Worm (Caenorhabditis elegans): ENCODE results near the gene phf-30.

The phf-30 gene

ce11 chrV:8495965-8496364, 27.1 kb downstream of the phf-30 start (continued):
- TF ChIP-seq ces-1 (GFP tag; optimal IDR thresholded peaks at IDR 0.05) (no peak), nhr-42 (GFP tag; IDR thresholded peaks at IDR 0.05) (peak; percentile 61; the same call in 1 of the 2 replicates), ctbp-1 (GFP tag; IDR thresholded peaks at IDR 0.05) (peak; percentile 72)

ce11 chrV:8499407-8499806, 30.6 kb downstream of the phf-30 start:
- 0 out of 2 replicates have a peak, but pooled peaks have one; percentile 39 for TF ChIP-seq T26A8.4 (GFP tag; IDR thresholded peaks at IDR 0.05)
- TF ChIP-seq F44E2.7 (GFP tag; IDR thresholded peaks at IDR 0.05), result peak; percentile 49; the same call in 1 of the 2 replicates
- TF ChIP-seq ceh-20 (GFP tag; IDR thresholded peaks at IDR 0.05), result peak; percentile 45; the same call in 1 of the 2 replicates
- no peak for TF ChIP-seq daf-12 (tag; optimal IDR thresholded peaks at IDR 0.05)
- TF ChIP-seq lin-15B (tag; optimal IDR thresholded peaks at IDR 0.05), result no peak
- no peak for TF ChIP-seq D1046.2 (GFP tag; IDR thresholded peaks at IDR 0.05)
- no peak for TF ChIP-seq skn-1 (tag; optimal IDR thresholded peaks at IDR 0.05)
- no peak for TF ChIP-seq ztf-7 (tag; optimal IDR thresholded peaks at IDR 0.05)
- TF ChIP-seq nhr-25 (tag; optimal IDR thresholded peaks at IDR 0.05; ENCODE audit: borderline replicate concordance, insufficient read depth), result no peak
- TF ChIP-seq ceh-32 (tag; optimal IDR thresholded peaks at IDR 0.05; ENCODE audit: poor library complexity), result no peak
- no peak for TF ChIP-seq mep-1 (tag; optimal IDR thresholded peaks at IDR 0.05)
- TF ChIP-seq ztf-11 (tag; optimal IDR thresholded peaks at IDR 0.05), result no peak
- no peak for TF ChIP-seq nhr-237 (tag; optimal IDR thresholded peaks at IDR 0.05)
- no peak for TF ChIP-seq F10B5.3 (tag; optimal IDR thresholded peaks at IDR 0.05)
- TF ChIP-seq F26F4.8 (GFP tag; conservative IDR thresholded peaks at IDR 0.05), result peak; percentile 60; the same call in 1 of the 2 replicates
- TF ChIP-seq vab-7 (GFP tag; IDR thresholded peaks at IDR 0.05), result peak; percentile 42; the same call in 1 of the 2 replicates
- TF ChIP-seq Y48G9A.11 (GFP tag; IDR thresholded peaks at IDR 0.05), result 0 out of 2 replicates have a peak, but pooled peaks have one; percentile 40
- TF ChIP-seq hlh-11 (tag; optimal IDR thresholded peaks at IDR 0.05), result no peak
- TF ChIP-seq arid-1 (GFP tag; conservative IDR thresholded peaks at IDR 0.05), result peak; percentile 47; the same call in 1 of the 2 replicates
- TF ChIP-seq lim-7 (GFP tag; IDR thresholded peaks at IDR 0.05), result peak; percentile 91
- 0 out of 2 replicates have a peak, but pooled peaks have one; percentile 27 for TF ChIP-seq daf-8 (GFP tag; IDR thresholded peaks at IDR 0.05)
- TF ChIP-seq aha-1 (tag), result no peak
- TF ChIP-seq dmd-8 (GFP tag; IDR thresholded peaks at IDR 0.05), result peak; percentile 92
- peak; percentile 52; the same call in 1 of the 2 replicates for TF ChIP-seq egl-43 (GFP tag; IDR thresholded peaks at IDR 0.05)
- TF ChIP-seq nhr-10 (tag; optimal IDR thresholded peaks at IDR 0.05), result no peak
- peak in 1 of 2 experiments; percentile 8 for TF ChIP-seq daf-16 (GFP tag; optimal IDR thresholded peaks at IDR 0.05)
- TF ChIP-seq daf-16 (tag; optimal IDR thresholded peaks at IDR 0.05), result no peak
- TF ChIP-seq nhr-76 (tag; optimal IDR thresholded peaks at IDR 0.05), result no peak
- TF ChIP-seq spr-3 (GFP tag; optimal IDR thresholded peaks at IDR 0.05), result no peak
- TF ChIP-seq cey-2 (tag; optimal IDR thresholded peaks at IDR 0.05; ENCODE audit: borderline replicate concordance, insufficient read depth), result no peak
- TF ChIP-seq nhr-77 (tag; optimal IDR thresholded peaks at IDR 0.05), result no peak
- TF ChIP-seq snpc-1.2 (GFP tag; IDR thresholded peaks at IDR 0.05), result peak; percentile 52; the same call in 1 of the 2 replicates
- TF ChIP-seq duxl-1 (tag; optimal IDR thresholded peaks at IDR 0.05; ENCODE audit: poor library complexity), result peak; percentile 27
- no peak for TF ChIP-seq Y5F2A.4 (GFP tag; optimal IDR thresholded peaks at IDR 0.05)
- no peak for TF ChIP-seq F37D6.2 (tag; optimal IDR thresholded peaks at IDR 0.05)
- TF ChIP-seq mes-2 (tag; optimal IDR thresholded peaks at IDR 0.05; ENCODE audit: poor library complexity, severe bottlenecking), result no peak
- TF ChIP-seq aly-2 (tag; optimal IDR thresholded peaks at IDR 0.05), result no peak
- 0 out of 2 replicates have a peak, but pooled peaks have one; percentile 44 for TF ChIP-seq ceh-44 (GFP tag; IDR thresholded peaks at IDR 0.05)
- TF ChIP-seq mxl-3 (GFP tag; optimal IDR thresholded peaks at IDR 0.05), result no peak
- no peak for TF ChIP-seq zip-2 (tag; optimal IDR thresholded peaks at IDR 0.05)
- no peak for TF ChIP-seq zfp-3 (GFP tag; conservative IDR thresholded peaks at IDR 0.05)
- no peak for TF ChIP-seq dpl-1 (GFP tag; optimal IDR thresholded peaks at IDR 0.05)
- TF ChIP-seq F49E8.2 (tag; optimal IDR thresholded peaks at IDR 0.05; ENCODE audit: borderline replicate concordance), result no peak
- peak; percentile 66; the same call in 1 of the 2 replicates for TF ChIP-seq daf-19 (GFP tag; conservative IDR thresholded peaks at IDR 0.05)
- no peak for TF ChIP-seq dmd-6 (GFP tag; IDR thresholded peaks at IDR 0.05)
- no peak for TF ChIP-seq lin-39 (tag; optimal IDR thresholded peaks at IDR 0.05)

Measured in whole organism, L4 larva.